Worm (Caenorhabditis elegans): Measurements from ENCODE around the gene F42C5.5.
"Not testable (repeated sequence)": the region's sequence is repeated elsewhere in the genome, so short reads cannot be mapped to it uniquely, and the experiment has no call there.

The F42C5.5 gene

DNA sequence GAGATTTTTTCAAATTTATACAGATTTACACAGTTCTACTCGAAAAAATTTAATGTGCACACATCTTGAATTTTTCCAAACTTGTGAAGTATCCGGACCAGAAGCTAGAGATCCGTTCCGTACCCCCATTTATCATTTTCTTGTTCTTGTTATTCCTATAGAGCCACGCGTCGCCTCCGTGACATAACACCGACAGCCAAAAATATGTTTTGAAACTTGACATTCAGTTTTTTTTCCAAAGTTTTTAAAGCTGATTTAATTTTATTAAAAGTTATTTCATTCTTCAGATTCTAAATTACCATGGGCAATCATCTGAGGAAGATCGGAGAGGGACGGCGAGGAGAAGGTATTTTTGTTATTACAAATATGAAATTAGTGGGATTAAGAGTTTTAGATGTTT is 43.9 kb downstream of the F42C5.5 start, which contains the start of gene D2024.18:
D2024.18 (plus strand) TSS at position 301 of the 400 bp plus-strand sequence.
- TF ChIP-seq D2030.7 (GFP tag; IDR thresholded peaks at IDR 0.05) (no peak), ztf-18 (tag; optimal IDR thresholded peaks at IDR 0.05) (no peak), nfyb-1 (GFP tag; IDR thresholded peaks at IDR 0.05) (no peak), somi-1 (GFP tag; optimal IDR thresholded peaks at IDR 0.05) (no peak), K11D2.4 (GFP tag; IDR thresholded peaks at IDR 0.05) (no peak), tbp1 (GFP tag; optimal IDR thresholded peaks at IDR 0.05) (no peak), T07F8.4 (tag; optimal IDR thresholded peaks at IDR 0.05) (no peak), egrh-3 (GFP tag; IDR thresholded peaks at IDR 0.05) (no peak), nfya-1 (tag; optimal IDR thresholded peaks at IDR 0.05; ENCODE audit: borderline replicate concordance, insufficient read depth) (no peak), hlh-12 (tag; optimal IDR thresholded peaks at IDR 0.05) (no peak), ceh-91 (GFP tag; IDR thresholded peaks at IDR 0.05) (no peak), rec-8 (tag; optimal IDR thresholded peaks at IDR 0.05) (no peak), Y95B8A.8 (GFP tag; IDR thresholded peaks at IDR 0.05) (no peak)

- not testable (repeated sequence) for TF ChIP-seq nfyb-1, ztf-28, lin-26 (GFP tag; IDR thresholded peaks at IDR 0.05)
Observed at ce11 chrIV:7247243-7247642, 46.8 kb downstream of the F42C5.5 start, which contains the start of gene D2024.1. Gene D2024.1, plus strand, starts transcription at chrIV:7247543.

DNA sequence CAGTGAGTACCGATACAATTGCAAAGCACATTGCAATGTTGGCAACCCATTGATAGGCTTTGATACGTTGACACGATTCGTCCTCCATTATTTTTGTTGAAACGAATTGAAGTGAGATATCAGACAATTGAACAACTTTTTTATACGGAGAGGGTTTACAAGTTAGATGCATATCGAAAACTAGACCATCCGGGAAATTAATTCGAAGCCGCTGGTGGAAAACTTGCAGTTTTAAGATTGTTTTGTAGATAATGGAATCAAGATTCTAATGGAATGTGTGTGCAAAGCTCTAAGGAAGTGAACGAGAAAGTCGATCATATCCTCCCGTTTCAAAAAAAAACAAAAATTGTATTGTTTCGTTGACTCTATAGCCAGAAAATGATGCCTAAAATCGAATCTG is 47.5 kb downstream of the F42C5.5 start, which contains the start of gene col-114:
col-114 (minus strand) TSS at position 101 of the 400 bp plus-strand sequence.
- TF ChIP-seq cebp-1 (GFP tag; IDR thresholded peaks at IDR 0.05): no peak
- no peak for TF ChIP-seq cebp-1 (tag; optimal IDR thresholded peaks at IDR 0.05)
- TF ChIP-seq C17E4.6 (GFP tag; IDR thresholded peaks at IDR 0.05): no peak
- no peak for TF ChIP-seq Y56A3A.18 (GFP tag; IDR thresholded peaks at IDR 0.05)

ce11 chrIV:7245592-7245991 is 48.4 kb downstream of the F42C5.5 start:
- TF ChIP-seq rec-8 (tag; optimal IDR thresholded peaks at IDR 0.05) (no peak), ceh-100 (GFP tag; IDR thresholded peaks at IDR 0.05) (no peak), unc-130 (GFP tag; optimal IDR thresholded peaks at IDR 0.05) (no peak), unc-62 (GFP tag; optimal IDR thresholded peaks at IDR 0.05) (no peak), let-526 (GFP tag; IDR thresholded peaks at IDR 0.05) (no peak), xnd-1 (tag; optimal IDR thresholded peaks at IDR 0.05) (no peak), rpc-1 (optimal IDR thresholded peaks at IDR 0.05) (no peak), rpc-1 (tag; optimal IDR thresholded peaks at IDR 0.05) (no peak), tbx-9 (tag; optimal IDR thresholded peaks at IDR 0.05; ENCODE audit: borderline replicate concordance) (no peak), fkh-3 (tag; optimal IDR thresholded peaks at IDR 0.05) (no peak), F33H1.4 (GFP tag; IDR thresholded peaks at IDR 0.05) (no peak), somi-1 (GFP tag; optimal IDR thresholded peaks at IDR 0.05) (no peak), zfh-2 (GFP tag; conservative IDR thresholded peaks at IDR 0.05) (peak; percentile 76), ZK185.1 (tag; optimal IDR thresholded peaks at IDR 0.05; ENCODE audit: poor library complexity, severe bottlenecking) (no peak), athp-1 (tag; optimal IDR thresholded peaks at IDR 0.05) (no peak), madf-10 (tag; optimal IDR thresholded peaks at IDR 0.05) (no peak), egrh-3 (GFP tag; IDR thresholded peaks at IDR 0.05) (peak; percentile 44; the same call in 1 of the 2 replicates), B0261.1 (tag; optimal IDR thresholded peaks at IDR 0.05) (no peak), mcd-1 (GFP tag; IDR thresholded peaks at IDR 0.05) (no peak)

Measured in whole organism, young adult.